Fruit fly (Drosophila melanogaster): ENCODE measurements around the gene shf.

shf gene

DNA sequence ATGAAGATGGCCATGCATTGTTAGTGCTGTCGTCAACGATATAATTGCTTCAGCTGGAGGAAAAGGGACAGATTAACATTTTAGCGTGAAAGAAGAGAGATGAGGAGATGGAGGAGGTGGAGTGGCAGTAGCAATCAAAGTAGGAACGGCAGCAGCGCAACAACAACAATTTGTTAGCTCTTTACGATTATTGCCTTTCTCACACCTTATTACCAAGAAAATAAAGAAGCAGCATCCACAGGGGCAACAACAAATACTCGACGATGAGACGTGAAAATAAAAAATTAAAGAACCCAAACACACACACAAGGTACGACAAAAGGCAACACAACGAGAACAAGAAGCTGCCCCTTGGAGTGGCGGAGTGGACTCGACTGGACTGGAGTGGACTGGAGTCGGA lies 2.5 kb downstream of the shf start:
- no peak for TF ChIP-seq Dll (optimal IDR thresholded peaks at IDR 0.05)
- TF ChIP-seq EcR (GFP tag; optimal IDR thresholded peaks at IDR 0.05), result no peak
- no peak for TF ChIP-seq CG8478 (optimal IDR thresholded peaks at IDR 0.05)
- no peak for TF ChIP-seq psq (optimal IDR thresholded peaks at IDR 0.05)
- TF ChIP-seq pan (optimal IDR thresholded peaks at IDR 0.05), result no peak

- TF ChIP-seq EcR (GFP tag; optimal IDR thresholded peaks at IDR 0.05), result no peak
- TF ChIP-seq pan (optimal IDR thresholded peaks at IDR 0.05), result no peak
- TF ChIP-seq usp (GFP tag; optimal IDR thresholded peaks at IDR 0.05), result no peak
- no peak for TF ChIP-seq psq (optimal IDR thresholded peaks at IDR 0.05)
- TF ChIP-seq CG8478 (optimal IDR thresholded peaks at IDR 0.05), result no peak
- TF ChIP-seq Dll (optimal IDR thresholded peaks at IDR 0.05), result no peak
These were observed 3.2 kb downstream of the shf start for dm6 chrX:6776274-6776673.

DNA sequence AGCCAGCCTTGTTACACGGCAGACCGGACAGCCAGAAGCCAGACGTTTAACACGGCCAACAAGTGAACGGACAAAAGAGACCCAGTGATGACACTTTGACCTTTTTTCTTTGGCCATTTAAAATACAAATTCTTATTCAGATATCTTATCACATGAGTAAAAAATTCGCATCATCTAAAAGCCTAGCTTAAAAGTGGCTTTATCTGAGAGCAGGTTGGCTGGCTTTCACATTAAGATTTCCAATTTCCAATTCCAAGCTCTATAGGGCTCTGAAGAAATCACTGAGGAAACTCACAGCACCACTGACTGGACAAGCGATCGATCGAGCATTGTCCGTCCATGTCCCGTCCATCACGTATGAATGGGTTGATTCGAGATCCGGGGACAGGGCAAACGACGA lies 3.8 kb downstream of the shf start:
- TF ChIP-seq Dll (optimal IDR thresholded peaks at IDR 0.05), result no peak
- TF ChIP-seq EcR (GFP tag; optimal IDR thresholded peaks at IDR 0.05), result no peak
- no peak for TF ChIP-seq usp (GFP tag; optimal IDR thresholded peaks at IDR 0.05)
- TF ChIP-seq psq (optimal IDR thresholded peaks at IDR 0.05), result no peak
- TF ChIP-seq pan (optimal IDR thresholded peaks at IDR 0.05), result no peak
- TF ChIP-seq CG8478 (optimal IDR thresholded peaks at IDR 0.05), result no peak

DNA sequence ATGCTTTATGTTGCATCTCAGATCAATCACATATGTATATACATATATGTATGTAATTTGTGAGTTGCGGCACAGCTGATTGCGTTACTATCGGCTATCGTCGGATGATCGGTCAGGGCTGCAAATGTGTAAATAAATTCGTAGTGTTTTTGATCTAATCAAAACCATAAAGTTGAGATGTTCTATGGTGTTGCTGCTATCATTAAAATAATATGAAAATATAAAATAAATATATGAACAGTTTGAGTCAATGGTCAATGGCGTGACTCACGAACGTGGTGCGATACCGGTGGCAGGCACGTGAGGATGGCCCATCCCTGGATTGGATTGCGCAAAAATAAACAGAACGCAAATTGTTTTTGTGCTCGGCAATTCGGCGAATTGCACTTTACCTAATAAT lies 8.5 kb downstream of the shf start, which contains the start of gene Coq7:
Gene Coq7 (plus strand): TSS at position 302 of the 400 bp plus-strand sequence.
- TF ChIP-seq EcR (GFP tag; optimal IDR thresholded peaks at IDR 0.05) (no peak), usp (GFP tag; optimal IDR thresholded peaks at IDR 0.05) (no peak), pan (optimal IDR thresholded peaks at IDR 0.05) (no peak), psq (optimal IDR thresholded peaks at IDR 0.05) (no peak), Dll (optimal IDR thresholded peaks at IDR 0.05) (no peak), CG8478 (optimal IDR thresholded peaks at IDR 0.05) (no peak)

- TF ChIP-seq Dll (optimal IDR thresholded peaks at IDR 0.05), result no peak
- no peak for TF ChIP-seq CG8478 (optimal IDR thresholded peaks at IDR 0.05)
- TF ChIP-seq usp (GFP tag; optimal IDR thresholded peaks at IDR 0.05), result no peak
- no peak for TF ChIP-seq psq (optimal IDR thresholded peaks at IDR 0.05)
- no peak for TF ChIP-seq pan (optimal IDR thresholded peaks at IDR 0.05)
- no peak for TF ChIP-seq EcR (GFP tag; optimal IDR thresholded peaks at IDR 0.05)
These were observed 20.1 kb downstream of the shf start for dm6 chrX:6759184-6759965.

DNA sequence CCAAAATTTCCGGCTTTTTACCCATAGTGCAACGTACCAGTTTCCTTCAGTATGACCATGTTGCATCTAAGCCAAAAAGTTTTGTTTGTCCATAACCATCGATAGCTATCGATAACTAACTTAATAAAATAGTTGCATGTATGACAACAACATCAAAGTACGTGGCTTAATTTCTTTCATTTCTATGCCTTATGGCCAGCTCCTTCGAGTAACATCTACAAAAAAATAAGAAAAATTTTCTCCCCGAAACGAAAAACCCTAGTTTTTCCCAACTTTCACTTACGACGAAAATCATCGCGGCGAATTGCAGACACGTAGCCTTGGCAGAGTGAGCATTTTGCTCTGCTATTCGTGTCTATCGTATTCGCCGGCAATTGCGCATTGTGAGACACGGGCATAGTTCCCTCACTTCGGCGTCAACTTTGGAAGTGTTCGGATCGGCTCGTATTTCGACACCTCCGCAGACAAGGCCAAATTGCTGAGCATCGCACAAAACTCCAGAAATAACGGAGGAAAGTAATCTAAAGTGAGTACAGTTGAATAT lies 23.2 kb downstream of the shf start, which contains the start of gene sov:
Gene sov (plus strand): TSS at position 148 of the 544 bp plus-strand sequence.
- no peak for TF ChIP-seq usp (GFP tag; optimal IDR thresholded peaks at IDR 0.05)
- TF ChIP-seq Dll (optimal IDR thresholded peaks at IDR 0.05), result no peak
- TF ChIP-seq CG8478 (optimal IDR thresholded peaks at IDR 0.05), result no peak

dm6 chrX:6751964-6752363 lies 27.5 kb downstream of the shf start:
- TF ChIP-seq usp (GFP tag; optimal IDR thresholded peaks at IDR 0.05) (no peak), pan (optimal IDR thresholded peaks at IDR 0.05) (no peak), Dll (optimal IDR thresholded peaks at IDR 0.05) (no peak), EcR (GFP tag; optimal IDR thresholded peaks at IDR 0.05) (no peak), psq (optimal IDR thresholded peaks at IDR 0.05) (no peak), CG8478 (optimal IDR thresholded peaks at IDR 0.05) (no peak)

dm6 chrX:6747244-6747643 lies 32.2 kb downstream of the shf start, which contains the start of gene CG14439:
Gene CG14439, plus strand, starts transcription at chrX:6747544.
- no peak for TF ChIP-seq EcR (GFP tag; optimal IDR thresholded peaks at IDR 0.05)

DNA sequence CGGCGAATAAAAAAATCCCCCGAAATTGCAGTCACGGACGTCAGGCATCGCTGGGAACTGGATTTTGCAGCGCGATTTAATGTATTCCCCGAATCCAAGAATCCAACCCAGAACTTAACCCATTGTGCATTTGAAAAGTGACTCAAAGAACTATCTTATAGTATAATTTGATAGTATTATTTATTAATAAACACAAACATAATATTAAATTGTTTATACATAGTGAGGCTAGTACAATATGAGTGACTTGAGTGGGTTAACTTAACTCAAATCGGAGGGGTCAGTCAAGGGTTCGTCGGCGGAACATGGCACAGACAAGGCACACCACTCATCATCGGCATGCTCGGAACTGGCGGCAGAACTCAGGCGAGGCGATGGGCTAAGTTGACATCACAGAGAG lies 33.2 kb downstream of the shf start:
- TF ChIP-seq pan (optimal IDR thresholded peaks at IDR 0.05) (no peak), usp (GFP tag; optimal IDR thresholded peaks at IDR 0.05) (no peak), psq (optimal IDR thresholded peaks at IDR 0.05) (no peak), EcR (GFP tag; optimal IDR thresholded peaks at IDR 0.05) (no peak), Dll (optimal IDR thresholded peaks at IDR 0.05) (no peak)

DNA sequence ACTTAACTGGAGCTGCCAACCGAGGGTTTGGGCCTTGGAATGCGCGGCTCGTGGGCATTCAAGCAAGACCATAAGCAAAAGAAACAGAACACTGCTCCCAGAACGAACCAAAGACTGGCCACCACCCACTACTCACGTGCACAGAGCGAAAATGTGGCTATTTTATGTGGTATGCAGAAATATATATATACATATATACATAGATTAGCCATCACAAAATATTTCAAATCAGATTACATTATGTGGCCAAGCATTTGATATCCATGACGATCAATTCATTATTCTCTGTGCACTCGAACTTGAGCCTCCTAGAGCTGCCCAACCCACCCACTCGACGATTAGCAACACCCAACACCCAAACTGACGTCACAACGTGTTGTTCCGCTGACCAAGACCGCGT lies 33.9 kb downstream of the shf start:
- TF ChIP-seq pan (optimal IDR thresholded peaks at IDR 0.05) (no peak), psq (optimal IDR thresholded peaks at IDR 0.05) (no peak), usp (GFP tag; optimal IDR thresholded peaks at IDR 0.05) (no peak), EcR (GFP tag; optimal IDR thresholded peaks at IDR 0.05) (no peak), CG8478 (optimal IDR thresholded peaks at IDR 0.05) (no peak), Dll (optimal IDR thresholded peaks at IDR 0.05) (no peak)

dm6 chrX:6744088-6744487 lies 35.4 kb downstream of the shf start, which contains the start of gene RpL17:
Gene RpL17, minus strand, starts transcription at chrX:6744238.
- TF ChIP-seq CG8478 (optimal IDR thresholded peaks at IDR 0.05) (no peak), psq (optimal IDR thresholded peaks at IDR 0.05) (no peak), usp (GFP tag; optimal IDR thresholded peaks at IDR 0.05) (no peak), EcR (GFP tag; optimal IDR thresholded peaks at IDR 0.05) (no peak), Dll (optimal IDR thresholded peaks at IDR 0.05) (no peak), pan (optimal IDR thresholded peaks at IDR 0.05) (no peak)

dm6 chrX:6743192-6743591 lies 36.3 kb downstream of the shf start:
- TF ChIP-seq pan (optimal IDR thresholded peaks at IDR 0.05) (no peak), usp (GFP tag; optimal IDR thresholded peaks at IDR 0.05) (no peak), psq (optimal IDR thresholded peaks at IDR 0.05) (no peak), CG8478 (optimal IDR thresholded peaks at IDR 0.05) (no peak), EcR (GFP tag; optimal IDR thresholded peaks at IDR 0.05) (no peak), Dll (optimal IDR thresholded peaks at IDR 0.05) (no peak)
